Worm (Caenorhabditis elegans): ENCODE measurements around the gene col-168.

The col-168 gene

DNA sequence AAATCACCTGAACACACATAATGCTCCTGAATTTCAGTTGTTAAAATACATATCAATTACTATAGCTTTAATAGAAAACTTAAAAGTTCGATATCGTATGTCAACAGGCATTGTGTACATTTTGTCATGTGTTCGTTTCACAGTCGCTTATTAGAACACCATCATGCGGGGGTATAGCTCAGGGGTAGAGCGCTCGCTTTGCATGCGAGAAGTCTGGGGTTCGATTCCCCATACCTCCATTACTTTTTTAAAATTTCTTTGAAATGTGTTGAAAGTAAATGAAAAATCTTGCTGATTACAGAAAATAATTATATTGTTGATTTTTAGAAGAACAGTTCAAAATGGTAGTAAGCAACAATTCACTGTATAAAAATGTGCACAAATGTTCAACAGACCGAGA is 40.0 kb upstream of the col-168 start:
- TF ChIP-seq Y105C5A.15 (GFP tag; IDR thresholded peaks at IDR 0.05), result peak; percentile 77; the same call in 1 of the 2 replicates
- TF ChIP-seq ama-1 (optimal IDR thresholded peaks at IDR 0.05), result no peak
- TF ChIP-seq unc-39 (tag; optimal IDR thresholded peaks at IDR 0.05), result no peak
- TF ChIP-seq nhr-41 (GFP tag; IDR thresholded peaks at IDR 0.05), result peak; percentile 86
- no peak for TF ChIP-seq pqm-1 (tag; optimal IDR thresholded peaks at IDR 0.05)
- no peak for TF ChIP-seq nhr-11 (tag; optimal IDR thresholded peaks at IDR 0.05)
- no peak for TF ChIP-seq spr-3 (GFP tag; optimal IDR thresholded peaks at IDR 0.05)
- TF ChIP-seq attf-4 (tag; optimal IDR thresholded peaks at IDR 0.05), result peak; percentile 17
- no peak for TF ChIP-seq ztf-11 (tag; optimal IDR thresholded peaks at IDR 0.05)
- TF ChIP-seq ztf-7 (tag; optimal IDR thresholded peaks at IDR 0.05), result no peak
- TF ChIP-seq hmg-1.1 (GFP tag; IDR thresholded peaks at IDR 0.05), result peak; percentile 25; the same call in 1 of the 2 replicates
- 0 out of 2 replicates have a peak, but pooled peaks have one; percentile 8 for TF ChIP-seq saeg-2 (GFP tag; IDR thresholded peaks at IDR 0.05)
- TF ChIP-seq aly-2 (tag; optimal IDR thresholded peaks at IDR 0.05), result no peak
- TF ChIP-seq gei-8 (GFP tag; optimal IDR thresholded peaks at IDR 0.05), result no peak
- no peak for TF ChIP-seq cey-2 (tag; optimal IDR thresholded peaks at IDR 0.05; ENCODE audit: borderline replicate concordance, insufficient read depth)
- no peak for TF ChIP-seq F37D6.2 (tag; optimal IDR thresholded peaks at IDR 0.05)
- TF ChIP-seq ceh-44 (GFP tag; IDR thresholded peaks at IDR 0.05), result 0 out of 2 replicates have a peak, but pooled peaks have one; percentile 34
- TF ChIP-seq dmd-8 (GFP tag; IDR thresholded peaks at IDR 0.05), result peak; percentile 85
- TF ChIP-seq hlh-30 (tag; optimal IDR thresholded peaks at IDR 0.05; ENCODE audit: insufficient read depth), result peak; percentile 49
- no peak for TF ChIP-seq daf-8 (GFP tag; IDR thresholded peaks at IDR 0.05)
- no peak for TF ChIP-seq nhr-237 (tag; optimal IDR thresholded peaks at IDR 0.05)
- TF ChIP-seq jun-1 (tag; optimal IDR thresholded peaks at IDR 0.05), result no peak
- peak; percentile 62; the same call in 1 of the 2 replicates for TF ChIP-seq php-3 (GFP tag; IDR thresholded peaks at IDR 0.05)
- no peak for TF ChIP-seq unc-130 (GFP tag; optimal IDR thresholded peaks at IDR 0.05)
- TF ChIP-seq snpc-4 (tag; optimal IDR thresholded peaks at IDR 0.05), result no peak
- peak; percentile 44; the same call in 1 of the 2 replicates for TF ChIP-seq tra-1 (GFP tag; IDR thresholded peaks at IDR 0.05)
- TF ChIP-seq egl-27 (tag; optimal IDR thresholded peaks at IDR 0.05), result no peak
- TF ChIP-seq ctbp-1 (GFP tag; IDR thresholded peaks at IDR 0.05), result peak; percentile 78
- peak; percentile 21 for TF ChIP-seq F49E8.2 (tag; optimal IDR thresholded peaks at IDR 0.05; ENCODE audit: borderline replicate concordance)
- no peak for TF ChIP-seq ceh-82 (tag; optimal IDR thresholded peaks at IDR 0.05)
- peak; percentile 30 to 87 for TF ChIP-seq daf-16 (GFP tag; optimal IDR thresholded peaks at IDR 0.05)
- peak; percentile 70 for TF ChIP-seq daf-16 (tag; optimal IDR thresholded peaks at IDR 0.05)
- peak; percentile 69 for TF ChIP-seq T26A8.4 (GFP tag; IDR thresholded peaks at IDR 0.05)
- TF ChIP-seq nhr-76 (tag; optimal IDR thresholded peaks at IDR 0.05), result no peak
- peak; percentile 46 for TF ChIP-seq spr-1 (tag; optimal IDR thresholded peaks at IDR 0.05)
- TF ChIP-seq arid-1 (GFP tag; conservative IDR thresholded peaks at IDR 0.05), result peak; percentile 77
- no peak for TF ChIP-seq fkh-10 (GFP tag; optimal IDR thresholded peaks at IDR 0.05)
- peak; percentile 67 for TF ChIP-seq nhr-25 (tag; optimal IDR thresholded peaks at IDR 0.05; ENCODE audit: borderline replicate concordance, insufficient read depth)
- peak; percentile 81 for TF ChIP-seq aha-1 (tag)
- TF ChIP-seq mxl-2 (GFP tag; conservative IDR thresholded peaks at IDR 0.05), result no peak
- peak; percentile 50 for TF ChIP-seq T20F7.1 (GFP tag; optimal IDR thresholded peaks at IDR 0.05)
- no peak for TF ChIP-seq daf-12 (tag; optimal IDR thresholded peaks at IDR 0.05)
- peak; percentile 73 for TF ChIP-seq mes-2 (tag; optimal IDR thresholded peaks at IDR 0.05; ENCODE audit: poor library complexity, severe bottlenecking)
- peak; percentile 39 for TF ChIP-seq lin-13 (GFP tag; optimal IDR thresholded peaks at IDR 0.05)
- TF ChIP-seq pha-4 (GFP tag; IDR thresholded peaks at IDR 0.05), result peak; percentile 92
- TF ChIP-seq pha-4 (tag; optimal IDR thresholded peaks at IDR 0.05), result no peak
- peak; percentile 54 for TF ChIP-seq dmd-6 (GFP tag; IDR thresholded peaks at IDR 0.05)
- no peak for TF ChIP-seq zag-1 (tag; optimal IDR thresholded peaks at IDR 0.05)
- no peak for TF ChIP-seq nhr-10 (tag; optimal IDR thresholded peaks at IDR 0.05)
- TF ChIP-seq ZK337.2 (GFP tag; IDR thresholded peaks at IDR 0.05), result peak; percentile 75; the same call in 1 of the 2 replicates
- no peak for TF ChIP-seq skn-1 (tag; optimal IDR thresholded peaks at IDR 0.05)
- TF ChIP-seq lin-38 (GFP tag; IDR thresholded peaks at IDR 0.05), result no peak
